Worm (Caenorhabditis elegans) whole organism, mixed stage, embryonic: ENCODE results near the gene Y41E3.6.

Source experiments
- elt-1 ChIP-seq: sonication (generic microtip); optimal IDR thresholded peaks from 2 replicates; lab custom pipeline; 2017; ENCODE audit warnings: missing genetic modification characterization, mild to moderate bottlenecking, missing compliant biosample characterization, antibody characterized with exemption, moderate library complexity, borderline replicate concordance; ENCODE audit not compliant: insufficient read depth
- hlh-1 ChIP-seq: fragments of 150-350 bp; optimal IDR thresholded peaks from 2 replicates; lab custom pipeline; 2014; ENCODE audit warnings: missing biosample characterization, missing genetic modification reagents, missing genetic modification characterization
- lin-13 ChIP-seq: fragments of 150-350 bp; optimal IDR thresholded peaks from 2 replicates; lab custom pipeline; 2014; ENCODE audit warnings: missing biosample characterization, missing genetic modification characterization
- mab-5 ChIP-seq: fragments of 150-350 bp; optimal IDR thresholded peaks from 2 replicates; lab custom pipeline; 2014; ENCODE audit warnings: missing biosample characterization, missing genetic modification characterization
- nhr-12 ChIP-seq: fragments of 150-350 bp; optimal IDR thresholded peaks from 2 replicates; lab custom pipeline; 2014; ENCODE audit warnings: missing biosample characterization, missing genetic modification characterization
- pha-4 ChIP-seq: fragments of 150-350 bp; optimal IDR thresholded peaks from 2 replicates; lab custom pipeline; 2018; ENCODE audit warnings: missing biosample characterization, missing genetic modification reagents, missing genetic modification characterization
- unc-62 ChIP-seq: fragments of 150-350 bp; optimal IDR thresholded peaks from 2 replicates; lab custom pipeline; 2014; ENCODE audit warnings: missing biosample characterization, missing genetic modification reagents, missing genetic modification characterization

ce11 chrIV:14985859-14986258 lies 20.7 kb upstream of the Y41E3.6 start:
- TF ChIP-seq pha-4 (no peak), lin-13 (tag; lab: Kevin White, UChicago) (no peak), nhr-12 (tag; lab: Kevin White, UChicago) (no peak), mab-5 (tag; lab: Kevin White, UChicago) (no peak), elt-1 (no peak), unc-62 (no peak), hlh-1 (tag; lab: Kevin White, UChicago) (no peak)
